Fruit fly (Drosophila melanogaster) whole organism, embryonic: ENCODE measurements around the gene CG10587.

Experiments used
- Bdp1 ChIP-seq: fragments of 200-800 bp; sonication (Bioruptor generic); optimal IDR thresholded peaks from 3 replicates; lab custom pipeline; 2016; ENCODE audit warnings: missing biosample characterization, missing genetic modification characterization
- Bgb ChIP-seq: fragments of 200-800 bp; sonication (Bioruptor generic); IDR thresholded peaks from 2 replicates; pipeline ENCODE4 v1.3.6; 2022; ENCODE audit warnings: missing biosample characterization, missing genetic modification characterization; ENCODE audit not compliant: partially characterized antibody
- CG10543 ChIP-seq: fragments of 200-800 bp; sonication (Bioruptor generic); optimal IDR thresholded peaks from 3 replicates; lab custom pipeline; 2017; ENCODE audit warnings: missing biosample characterization, mild to moderate bottlenecking, missing genetic modification characterization, moderate library complexity
- CG1233 ChIP-seq: fragments of 200-800 bp; sonication (Bioruptor generic); optimal IDR thresholded peaks from 4 replicates; lab custom pipeline; 2018; ENCODE audit warnings: missing biosample characterization, mild to moderate bottlenecking, missing genetic modification characterization
- CG12942 ChIP-seq: fragments of 200-800 bp; sonication (Bioruptor generic); optimal IDR thresholded peaks from 3 replicates; lab custom pipeline; 2016; ENCODE audit warnings: missing biosample characterization, missing genetic modification characterization
- CG15269 ChIP-seq: fragments of 200-800 bp; sonication (Bioruptor generic); optimal IDR thresholded peaks from 2 replicates; lab custom pipeline; 2018; ENCODE audit warnings: missing biosample characterization, mild to moderate bottlenecking, missing genetic modification characterization, moderate library complexity
- CG1603 ChIP-seq: fragments of 200-800 bp; sonication (Bioruptor generic); optimal IDR thresholded peaks from 2 replicates; lab custom pipeline; 2019; ENCODE audit warnings: missing biosample characterization, mild to moderate bottlenecking, missing genetic modification characterization, moderate library complexity
- CG1792 ChIP-seq: fragments of 200-800 bp; sonication (Bioruptor generic); optimal IDR thresholded peaks from 2 replicates; lab custom pipeline; 2016; ENCODE audit warnings: missing biosample characterization, missing genetic modification characterization
- CG1832 ChIP-seq: fragments of 200-800 bp; sonication (Bioruptor generic); optimal IDR thresholded peaks from 2 replicates; lab custom pipeline; 2017; ENCODE audit warnings: missing biosample characterization, mild to moderate bottlenecking, missing genetic modification characterization, inconsistent platforms
- CG18619 ChIP-seq: fragments of 200-800 bp; sonication (Bioruptor generic); optimal IDR thresholded peaks from 3 replicates; lab custom pipeline; 2017; ENCODE audit warnings: missing biosample characterization, mild to moderate bottlenecking, missing genetic modification characterization
- CG31388 ChIP-seq: fragments of 200-800 bp; sonication (Bioruptor generic); optimal IDR thresholded peaks from 2 replicates; lab custom pipeline; 2016; ENCODE audit warnings: missing biosample characterization, missing genetic modification characterization
- CG3407 ChIP-seq: fragments of 200-800 bp; sonication (Bioruptor generic); optimal IDR thresholded peaks from 2 replicates; lab custom pipeline; 2018; ENCODE audit warnings: missing biosample characterization, mild to moderate bottlenecking, missing genetic modification characterization
- CG6254 ChIP-seq: fragments of 200-800 bp; sonication (Bioruptor generic); optimal IDR thresholded peaks from 3 replicates; lab custom pipeline; 2017; ENCODE audit warnings: mild to moderate bottlenecking, missing biosample characterization, missing genetic modification reagents, missing genetic modification characterization
- CG6813 ChIP-seq: fragments of 200-800 bp; sonication (Bioruptor generic); optimal IDR thresholded peaks from 2 replicates; lab custom pipeline; 2017; ENCODE audit warnings: missing biosample characterization, missing genetic modification characterization, mild to moderate bottlenecking, moderate library complexity, missing genetic modification reagents
- CG7372 ChIP-seq: fragments of 200-800 bp; sonication (Bioruptor generic); IDR thresholded peaks from 2 replicates; pipeline ENCODE4 v1.3.6; 2022; ENCODE audit warnings: missing biosample characterization, missing genetic modification characterization
- CG9609 ChIP-seq: fragments of 200-800 bp; sonication (Bioruptor generic); optimal IDR thresholded peaks from 3 replicates; lab custom pipeline; 2016; ENCODE audit warnings: missing biosample characterization, missing genetic modification characterization
- CG9727 ChIP-seq: fragments of 200-800 bp; sonication (Bioruptor generic); optimal IDR thresholded peaks from 3 replicates; lab custom pipeline; 2017; ENCODE audit warnings: missing biosample characterization, mild to moderate bottlenecking, missing genetic modification characterization
- Camta ChIP-seq: fragments of 200-800 bp; sonication (Bioruptor generic); optimal IDR thresholded peaks from 2 replicates; lab custom pipeline; 2016; ENCODE audit warnings: missing biosample characterization, missing genetic modification characterization
- Dad ChIP-seq: fragments of 200-800 bp; sonication (Bioruptor generic); optimal IDR thresholded peaks from 3 replicates; lab custom pipeline; 2016; ENCODE audit warnings: missing biosample characterization, missing genetic modification characterization
- Eip74EF ChIP-seq, 2 experiments: fragments of 200-800 bp in 1 of 2; fragments of >200 bp in 1 of 2; sonication (Bioruptor generic) in 1 of 2; optimal IDR thresholded peaks; 2 replicates each; lab custom pipeline; 2017 to 2019; ENCODE audit warnings: missing biosample characterization in 2 of 2, missing genetic modification characterization in 2 of 2, mild to moderate bottlenecking in 1 of 2, moderate library complexity in 1 of 2
- HHEX ChIP-seq: fragments of 200-800 bp; sonication (Bioruptor generic); optimal IDR thresholded peaks from 3 replicates; lab custom pipeline; 2017; ENCODE audit warnings: missing biosample characterization, mild to moderate bottlenecking, missing genetic modification characterization, missing genetic modification reagents
- HLH54F ChIP-seq: fragments of 200-800 bp; sonication (Bioruptor generic); optimal IDR thresholded peaks from 3 replicates; lab custom pipeline; 2016; ENCODE audit warnings: missing biosample characterization, missing genetic modification characterization
- Hmr ChIP-seq: fragments of 200-800 bp; sonication (Bioruptor generic); optimal IDR thresholded peaks from 3 replicates; lab custom pipeline; 2017; ENCODE audit warnings: mild to moderate bottlenecking, missing biosample characterization, missing genetic modification reagents, missing genetic modification characterization
- Meics ChIP-seq: fragments of 200-800 bp; sonication (Bioruptor generic); optimal IDR thresholded peaks from 2 replicates; lab custom pipeline; 2017; ENCODE audit warnings: missing biosample characterization, mild to moderate bottlenecking, missing genetic modification characterization
- Nf-YC ChIP-seq: fragments of 200-800 bp; optimal IDR thresholded peaks from 3 replicates; lab custom pipeline; 2019; ENCODE audit warnings: missing biosample characterization, mild to moderate bottlenecking, missing genetic modification characterization, moderate library complexity
- NfI ChIP-seq: fragments of 200-800 bp; sonication (Bioruptor generic); optimal IDR thresholded peaks from 3 replicates; lab custom pipeline; 2018; ENCODE audit warnings: missing biosample characterization, mild to moderate bottlenecking, missing genetic modification characterization, moderate library complexity
- Optix ChIP-seq: fragments of 200-800 bp; sonication (Bioruptor generic); IDR thresholded peaks from 3 replicates; pipeline ENCODE4 v1.3.6; 2022; ENCODE audit warnings: missing biosample characterization, missing genetic modification characterization
- Taf1 ChIP-seq: fragments of 200-800 bp; sonication (Bioruptor generic); IDR thresholded peaks from 2 replicates; pipeline ENCODE4 v1.3.6; 2022; ENCODE audit warnings: missing biosample characterization, missing genetic modification characterization
- Xbp1 ChIP-seq: fragments of 200-800 bp; sonication (Bioruptor generic); optimal IDR thresholded peaks from 3 replicates; lab custom pipeline; 2016; ENCODE audit warnings: missing biosample characterization, mild to moderate bottlenecking, missing genetic modification characterization
- Xrp1 ChIP-seq: fragments of 200-800 bp; sonication (Bioruptor generic); IDR thresholded peaks from 2 replicates; pipeline ENCODE4 v1.3.6; 2022; ENCODE audit warnings: missing biosample characterization, missing genetic modification characterization
- al ChIP-seq: fragments of 200-800 bp; sonication (Bioruptor generic); IDR thresholded peaks from 2 replicates; pipeline ENCODE4 v1.3.6; 2022; ENCODE audit warnings: missing biosample characterization, missing genetic modification characterization
- bsh ChIP-seq, 2 experiments: fragments of 200-800 bp; sonication (Bioruptor generic); optimal IDR thresholded peaks; 2 replicates each; lab custom pipeline; 2017 to 2018; ENCODE audit warnings: mild to moderate bottlenecking in 2 of 2, missing biosample characterization in 2 of 2, missing genetic modification characterization in 2 of 2, moderate library complexity in 1 of 2
- caup ChIP-seq: fragments of 200-800 bp; sonication (Bioruptor generic); optimal IDR thresholded peaks from 3 replicates; lab custom pipeline; 2017; ENCODE audit warnings: missing biosample characterization, mild to moderate bottlenecking, missing genetic modification characterization, moderate library complexity; ENCODE audit not compliant: severe bottlenecking
- ewg ChIP-seq: fragments of 200-800 bp; sonication (Bioruptor generic); optimal IDR thresholded peaks from 3 replicates; lab custom pipeline; 2017; ENCODE audit warnings: mild to moderate bottlenecking, missing biosample characterization, missing genetic modification reagents, missing genetic modification characterization
- nerfin-1 ChIP-seq: fragments of 200-800 bp; sonication (Bioruptor generic); optimal IDR thresholded peaks from 3 replicates; lab custom pipeline; 2019; ENCODE audit warnings: missing biosample characterization, mild to moderate bottlenecking, missing genetic modification characterization, moderate library complexity
- nerfin-2 ChIP-seq: fragments of 200-800 bp; sonication (Bioruptor generic); IDR thresholded peaks from 2 replicates; pipeline ENCODE4 v1.3.6; 2022; ENCODE audit warnings: missing biosample characterization, missing genetic modification characterization; ENCODE audit not compliant: partially characterized antibody
- pan ChIP-seq, 4 experiments: fragments of >200 bp in 3 of 4; fragments of 200-800 bp in 1 of 4; sonication (Bioruptor generic) in 1 of 4; optimal IDR thresholded peaks in 3 of 4; IDR thresholded peaks in 1 of 4; 2 replicates each; pipeline versions ENCODE4 v1.3.6 to Lab custom; 2017 to 2022; ENCODE audit warnings: missing biosample characterization in 2 of 4, missing genetic modification characterization in 2 of 4, mixed read lengths in 1 of 4
- psq ChIP-seq: fragments of 200-800 bp; sonication (Bioruptor generic); optimal IDR thresholded peaks from 2 replicates; lab custom pipeline; 2017; ENCODE audit warnings: missing biosample characterization, missing genetic modification characterization
- pum ChIP-seq: fragments of 200-800 bp; sonication (Bioruptor generic); optimal IDR thresholded peaks from 2 replicates; lab custom pipeline; 2016; ENCODE audit warnings: missing biosample characterization, missing genetic modification characterization
- shn ChIP-seq: fragments of 200-800 bp; sonication (Bioruptor generic); optimal IDR thresholded peaks from 3 replicates; lab custom pipeline; 2016; ENCODE audit warnings: missing biosample characterization, missing genetic modification characterization
- so ChIP-seq: fragments of 200-800 bp; sonication (Bioruptor generic); IDR thresholded peaks from 3 replicates; pipeline ENCODE4 v1.3.6; 2022; ENCODE audit warnings: missing biosample characterization, missing genetic modification characterization
- sug ChIP-seq: fragments of 200-800 bp; optimal IDR thresholded peaks from 2 replicates; lab custom pipeline; 2019; ENCODE audit warnings: missing biosample characterization, mild to moderate bottlenecking, missing genetic modification characterization, moderate library complexity
- ttk ChIP-seq: fragments of 200-800 bp; sonication (Bioruptor generic); IDR thresholded peaks from 2 replicates; pipeline ENCODE4 v2.1.2; 2022; ENCODE audit warnings: missing biosample characterization, missing genetic modification characterization
- usp ChIP-seq: fragments of >200 bp; optimal IDR thresholded peaks from 2 replicates; lab custom pipeline; 2017; ENCODE audit warnings: missing biosample characterization, missing genetic modification characterization
- vfl ChIP-seq: fragments of 200-800 bp; sonication (Bioruptor generic); optimal IDR thresholded peaks from 2 replicates; lab custom pipeline; 2016; ENCODE audit warnings: missing biosample characterization, missing genetic modification characterization
- zen ChIP-seq: fragments of 200-800 bp; sonication (Bioruptor generic); optimal IDR thresholded peaks from 3 replicates; lab custom pipeline; 2018; ENCODE audit warnings: missing biosample characterization, mild to moderate bottlenecking, missing genetic modification characterization, moderate library complexity
- zfh1 ChIP-seq: fragments of 200-800 bp; sonication (Bioruptor generic); IDR thresholded peaks from 3 replicates; pipeline ENCODE4 v1.3.6; 2022; ENCODE audit warnings: missing biosample characterization, missing genetic modification characterization

The CG10587 gene

DNA sequence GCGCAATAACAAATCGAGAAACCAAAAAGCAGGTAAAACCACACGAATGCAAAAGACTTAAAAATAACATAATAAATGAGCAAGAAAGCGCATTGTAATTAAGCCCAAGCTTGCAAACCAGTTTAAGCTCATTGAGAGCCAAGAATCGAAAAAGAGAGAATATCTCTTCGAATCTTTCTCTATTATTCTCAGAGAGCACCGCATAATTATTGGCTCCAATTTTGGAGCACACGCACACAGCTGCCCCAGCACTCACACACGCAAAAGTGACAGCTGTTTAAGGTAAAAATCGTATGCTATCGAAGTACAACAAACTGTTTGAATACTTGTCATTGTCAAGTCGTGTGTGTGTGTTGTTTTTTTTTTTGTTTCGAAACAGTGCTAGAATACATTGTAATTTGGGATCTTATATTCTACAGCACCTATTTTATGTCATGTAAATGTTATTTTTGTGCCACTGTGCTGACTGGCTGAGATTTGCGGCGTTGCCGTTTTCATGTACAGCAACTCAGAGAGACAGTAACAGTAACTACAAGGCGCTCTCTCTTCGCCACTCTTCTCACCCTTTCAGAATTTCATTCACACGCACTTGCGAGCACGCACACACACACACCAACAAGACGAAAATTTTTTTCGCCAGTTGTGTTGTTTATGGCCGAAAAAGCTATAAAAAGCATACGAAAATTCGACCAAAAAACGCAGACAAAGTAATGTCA lies 47.2 kb upstream of the CG10587 start (continued):
- TF ChIP-seq Bgb (peak; percentile 51; the same call in 1 of the 2 replicates), CG1603 (peak; percentile 17), shn (GFP tag; lab: Kevin White, UChicago) (no peak), nerfin-1 (tag; lab: Kevin White, UChicago) (peak; percentile 29), CG10543 (GFP tag; lab: Kevin White, UChicago) (peak; percentile 23), NfI (GFP tag; lab: Kevin White, UChicago) (peak; percentile 19), CG18619 (GFP tag; lab: Kevin White, UChicago) (peak; percentile 27), Optix (GFP tag; lab: Robert Waterston, UW) (peak; percentile 67; the same call in 2 of the 3 replicates), ewg (GFP tag; lab: Kevin White, UChicago) (peak; percentile 16), CG15269 (peak; percentile 57), so (GFP tag; lab: Robert Waterston, UW) (peak; percentile 69; the same call in 1 of the 3 replicates), Dad (GFP tag; lab: Kevin White, UChicago) (peak; percentile 4), CG1233 (peak; percentile 26), CG6254 (GFP tag; lab: Kevin White, UChicago) (no peak), Eip74EF (GFP tag; optimal IDR thresholded peaks at IDR 0.05; lab: Kevin White, UChicago) (no peak), sug (tag; lab: Kevin White, UChicago) (peak; percentile 19), HLH54F (GFP tag; lab: Kevin White, UChicago) (peak; percentile 49), vfl (GFP tag; lab: Kevin White, UChicago) (no peak), pan (optimal IDR thresholded peaks at IDR 0.05; lab: Kevin White, UChicago) (no peak), pan (GFP tag; optimal IDR thresholded peaks at IDR 0.05 in 1 of 2, IDR thresholded peaks at IDR 0.05 in 1 of 2) (peak in 1 of 2 experiments; percentile 79), Camta (GFP tag; lab: Kevin White, UChicago) (no peak), zen (no peak), Xbp1 (GFP tag; lab: Kevin White, UChicago) (peak; percentile 51), Taf1 (peak; percentile 65), Bdp1 (GFP tag; lab: Kevin White, UChicago) (peak; percentile 13), Xrp1 (GFP tag; lab: Robert Waterston, UW) (peak; percentile 72), CG7372 (GFP tag; lab: Robert Waterston, UW) (no peak), Nf-YC (no peak), Meics (peak; percentile 50), HHEX (GFP tag; lab: Kevin White, UChicago) (no peak), CG3407 (GFP tag; lab: Kevin White, UChicago) (peak; percentile 100), psq (GFP tag; lab: Kevin White, UChicago) (no peak), usp (GFP tag; lab: Kevin White, UChicago) (no peak), nerfin-2 (GFP tag; lab: Robert Waterston, UW) (no peak; the same call in 1 of the 2 replicates), ttk (peak; percentile 40), CG12942 (GFP tag; lab: Kevin White, UChicago) (peak; percentile 21), pum (peak; percentile 5), zfh1 (GFP tag; lab: Robert Waterston, UW) (peak; percentile 80), al (peak; percentile 32; the same call in 1 of the 2 replicates), Hmr (GFP tag; lab: Kevin White, UChicago) (peak; percentile 64), caup (GFP tag; lab: Kevin White, UChicago) (peak; percentile 48), CG9727 (GFP tag; lab: Kevin White, UChicago) (peak; percentile 60), CG9609 (GFP tag; lab: Kevin White, UChicago) (peak; percentile 33), CG6813 (GFP tag; lab: Kevin White, UChicago) (peak; percentile 35), CG31388 (GFP tag; lab: Kevin White, UChicago) (no peak), CG1832 (GFP tag; lab: Kevin White, UChicago) (no peak), bsh (GFP tag; optimal IDR thresholded peaks at IDR 0.05; lab: Kevin White, UChicago) (peak; percentile 52 to 69), CG1792 (GFP tag; lab: Kevin White, UChicago) (no peak)
